Worm (Caenorhabditis elegans) whole organism, L1 larva: ENCODE measurements around the gene hil-1.

ENCODE experiments used
- C04F5.9 ChIP-seq: sonication (generic microtip); optimal IDR thresholded peaks from 2 replicates; lab custom pipeline; 2016; ENCODE audit warnings: missing genetic modification characterization, missing compliant biosample characterization
- C16A3.4 ChIP-seq: fragments of 150-350 bp; optimal IDR thresholded peaks from 2 replicates; lab custom pipeline; 2014; ENCODE audit warnings: missing biosample characterization, missing genetic modification characterization
- C34B4.2 ChIP-seq: sonication (generic microtip); optimal IDR thresholded peaks from 2 replicates; lab custom pipeline; 2017; ENCODE audit warnings: mild to moderate bottlenecking, missing genetic modification characterization, missing compliant biosample characterization
- F16B12.6 ChIP-seq: fragments of 150-350 bp; optimal IDR thresholded peaks from 2 replicates; lab custom pipeline; 2014; ENCODE audit warnings: missing biosample characterization, missing genetic modification characterization
- aha-1 ChIP-seq: fragments of 150-350 bp; optimal IDR thresholded peaks from 2 replicates; lab custom pipeline; 2014; ENCODE audit warnings: missing biosample characterization, missing genetic modification characterization
- alr-1 ChIP-seq: fragments of 200-800 bp; sonication (Bioruptor generic); optimal IDR thresholded peaks from 2 replicates; lab custom pipeline; 2018; ENCODE audit warnings: borderline replicate concordance, mild to moderate bottlenecking, missing genetic modification characterization, missing compliant biosample characterization
- aly-2 ChIP-seq: fragments of 150-350 bp; optimal IDR thresholded peaks from 2 replicates; lab custom pipeline; 2014; ENCODE audit warnings: missing biosample characterization, missing genetic modification characterization
- ama-1 ChIP-seq: fragments of 150-350 bp; optimal IDR thresholded peaks from 2 replicates; lab custom pipeline; 2014
- blmp-1 ChIP-seq: fragments of 150-350 bp; optimal IDR thresholded peaks from 2 replicates; lab custom pipeline; 2014; ENCODE audit warnings: missing biosample characterization, missing genetic modification characterization
- ceh-63 ChIP-seq: fragments of 200-800 bp; sonication (Bioruptor generic); optimal IDR thresholded peaks from 2 replicates; lab custom pipeline; 2018; ENCODE audit warnings: mild to moderate bottlenecking, missing genetic modification characterization, missing compliant biosample characterization
- ceh-8 ChIP-seq: fragments of 200-800 bp; sonication (Bioruptor generic); optimal IDR thresholded peaks from 2 replicates; lab custom pipeline; 2018; ENCODE audit warnings: mild to moderate bottlenecking, missing genetic modification characterization, moderate library complexity, missing compliant biosample characterization
- ceh-82 ChIP-seq, 3 experiments: fragments of 150-350 bp in 1 of 3; sonication (generic microtip) in 2 of 3; optimal IDR thresholded peaks; 2 replicates each; lab custom pipeline; 2014 to 2017; ENCODE audit warnings: missing biosample characterization in 3 of 3, missing genetic modification characterization in 3 of 3
- ceh-88 ChIP-seq: fragments of 200-800 bp; sonication (Bioruptor generic); IDR thresholded peaks from 2 replicates; pipeline ENCODE4 v1.3.6; 2022; ENCODE audit warnings: missing genetic modification characterization, missing compliant biosample characterization
- ceh-90 ChIP-seq: sonication (generic microtip); optimal IDR thresholded peaks from 2 replicates; lab custom pipeline; 2016; ENCODE audit warnings: missing genetic modification characterization, missing compliant biosample characterization
- ces-1 ChIP-seq: fragments of 150-350 bp; optimal IDR thresholded peaks from 2 replicates; lab custom pipeline; 2014; ENCODE audit warnings: missing biosample characterization, missing genetic modification reagents, missing genetic modification characterization
- elt-2 ChIP-seq: sonication (generic microtip); optimal IDR thresholded peaks from 2 replicates; lab custom pipeline; 2016; ENCODE audit warnings: missing genetic modification characterization, mild to moderate bottlenecking, inconsistent platforms, missing compliant biosample characterization, missing genetic modification reagents
- elt-3 ChIP-seq, 6 experiments: fragments of 150-350 bp in 1 of 6; sonication (generic microtip); optimal IDR thresholded peaks; 2 replicates each; lab custom pipeline; 2017 to 2018; ENCODE audit warnings: missing biosample characterization in 6 of 6, missing genetic modification characterization in 6 of 6, inconsistent platforms in 1 of 6
- fkh-10 ChIP-seq: sonication (generic microtip); optimal IDR thresholded peaks from 2 replicates; lab custom pipeline; 2017; ENCODE audit warnings: missing biosample characterization, missing genetic modification reagents, missing genetic modification characterization
- fkh-4 ChIP-seq: sonication (generic microtip); optimal IDR thresholded peaks from 2 replicates; lab custom pipeline; 2016; ENCODE audit warnings: missing compliant biosample characterization, missing genetic modification characterization, borderline replicate concordance
- fkh-8 ChIP-seq: sonication (generic microtip); optimal IDR thresholded peaks from 2 replicates; lab custom pipeline; 2016; ENCODE audit warnings: mild to moderate bottlenecking, missing genetic modification characterization, missing compliant biosample characterization
- grh-1 ChIP-seq: fragments of 200-800 bp; sonication (Bioruptor generic); IDR thresholded peaks from 2 replicates; pipeline ENCODE4 v1.3.6; 2022; ENCODE audit warnings: missing genetic modification reagents, missing genetic modification characterization, missing compliant biosample characterization
- hlh-4 ChIP-seq: sonication (generic microtip); optimal IDR thresholded peaks from 2 replicates; lab custom pipeline; 2016; ENCODE audit warnings: mild to moderate bottlenecking, missing genetic modification characterization, missing compliant biosample characterization
- hpl-2 ChIP-seq: fragments of 150-350 bp; optimal IDR thresholded peaks from 2 replicates; lab custom pipeline; 2014; ENCODE audit warnings: missing biosample characterization, missing genetic modification reagents, missing genetic modification characterization
- irx-1 ChIP-seq: sonication (generic microtip); optimal IDR thresholded peaks from 2 replicates; lab custom pipeline; 2016; ENCODE audit warnings: missing genetic modification characterization, missing compliant biosample characterization
- isw-1 ChIP-seq: fragments of 200-800 bp; sonication (Bioruptor generic); IDR thresholded peaks from 2 replicates; pipeline ENCODE4 v1.3.6; 2022; ENCODE audit warnings: missing genetic modification characterization, missing compliant biosample characterization
- jun-1 ChIP-seq: fragments of 150-350 bp; optimal IDR thresholded peaks from 2 replicates; lab custom pipeline; 2014; ENCODE audit warnings: missing biosample characterization, missing genetic modification reagents, missing genetic modification characterization
- lin-13 ChIP-seq: fragments of 150-350 bp; optimal IDR thresholded peaks from 2 replicates; lab custom pipeline; 2014; ENCODE audit warnings: missing biosample characterization, missing genetic modification reagents, missing genetic modification characterization
- lin-39 ChIP-seq: fragments of 150-350 bp; optimal IDR thresholded peaks from 2 replicates; lab custom pipeline; 2014; ENCODE audit warnings: missing biosample characterization, missing genetic modification reagents, missing genetic modification characterization
- lir-3 ChIP-seq: sonication (generic microtip); optimal IDR thresholded peaks from 2 replicates; lab custom pipeline; 2016; ENCODE audit warnings: mild to moderate bottlenecking, missing genetic modification characterization, moderate library complexity, missing compliant biosample characterization; ENCODE audit not compliant: poor library complexity
- lsy-2 ChIP-seq, 2 experiments: fragments of 150-350 bp; optimal IDR thresholded peaks; 2 replicates each; lab custom pipeline; 2014; ENCODE audit warnings: missing biosample characterization in 2 of 2, missing genetic modification characterization in 2 of 2
- mab-9 ChIP-seq: fragments of 200-800 bp; sonication (Bioruptor generic); IDR thresholded peaks from 2 replicates; pipeline ENCODE4 v1.3.6; 2022; ENCODE audit warnings: missing genetic modification reagents, missing genetic modification characterization, missing compliant biosample characterization
- mdl-1 ChIP-seq, 2 experiments: fragments of 150-350 bp; optimal IDR thresholded peaks; 2 replicates each; lab custom pipeline; 2014 to 2017; ENCODE audit warnings: missing biosample characterization in 2 of 2, missing genetic modification characterization in 2 of 2, inconsistent platforms in 1 of 2
- mep-1 ChIP-seq: fragments of 150-350 bp; optimal IDR thresholded peaks from 2 replicates; lab custom pipeline; 2014; ENCODE audit warnings: missing biosample characterization, missing genetic modification characterization
- nhr-11 ChIP-seq: fragments of 150-350 bp; optimal IDR thresholded peaks from 2 replicates; lab custom pipeline; 2014; ENCODE audit warnings: missing biosample characterization, missing genetic modification characterization
- nhr-12 ChIP-seq: sonication (generic microtip); optimal IDR thresholded peaks from 2 replicates; lab custom pipeline; 2017; ENCODE audit warnings: missing biosample characterization, missing genetic modification characterization
- nhr-237 ChIP-seq: fragments of 150-350 bp; optimal IDR thresholded peaks from 2 replicates; lab custom pipeline; 2014; ENCODE audit warnings: missing biosample characterization, missing genetic modification characterization
- nhr-47 ChIP-seq: sonication (generic microtip); optimal IDR thresholded peaks from 2 replicates; lab custom pipeline; 2016; ENCODE audit warnings: mild to moderate bottlenecking, missing genetic modification characterization, moderate library complexity, missing compliant biosample characterization
- nhr-76 ChIP-seq: sonication (generic microtip); optimal IDR thresholded peaks from 2 replicates; lab custom pipeline; 2017; ENCODE audit warnings: missing biosample characterization, missing genetic modification characterization
- nhr-77 ChIP-seq: fragments of 150-350 bp; optimal IDR thresholded peaks from 2 replicates; lab custom pipeline; 2014; ENCODE audit warnings: missing biosample characterization, missing genetic modification characterization
- nhr-85 ChIP-seq: sonication (generic microtip); peaks from one replicate; lab custom pipeline; 2016; ENCODE audit warnings: missing genetic modification characterization, inconsistent platforms, missing compliant biosample characterization
- nhr-90 ChIP-seq: sonication (generic microtip); optimal IDR thresholded peaks from 2 replicates; lab custom pipeline; 2016; ENCODE audit warnings: mild to moderate bottlenecking, missing genetic modification characterization, missing compliant biosample characterization; ENCODE audit not compliant: poor library complexity
- pag-3 ChIP-seq: sonication (generic microtip); optimal IDR thresholded peaks from 2 replicates; lab custom pipeline; 2017; ENCODE audit warnings: missing genetic modification characterization, mild to moderate bottlenecking, missing compliant biosample characterization, antibody characterized with exemption, borderline replicate concordance; ENCODE audit not compliant: insufficient read depth
- pax-3 ChIP-seq: fragments of 200-800 bp; sonication (Bioruptor generic); optimal IDR thresholded peaks from 2 replicates; lab custom pipeline; 2018; ENCODE audit warnings: mild to moderate bottlenecking, missing genetic modification characterization, moderate library complexity, missing compliant biosample characterization
- skn-1 ChIP-seq: fragments of 150-350 bp; optimal IDR thresholded peaks from 2 replicates; lab custom pipeline; 2014; ENCODE audit warnings: missing biosample characterization, missing genetic modification characterization
- snpc-4 ChIP-seq: fragments of 150-350 bp; optimal IDR thresholded peaks from 2 replicates; lab custom pipeline; 2014; ENCODE audit warnings: missing biosample characterization, missing genetic modification characterization
- sptf-1 ChIP-seq: fragments of 150-350 bp; optimal IDR thresholded peaks from 2 replicates; lab custom pipeline; 2014; ENCODE audit warnings: missing biosample characterization, missing genetic modification characterization
- tbx-2 ChIP-seq: sonication (generic microtip); optimal IDR thresholded peaks from 2 replicates; lab custom pipeline; 2016; ENCODE audit warnings: missing genetic modification characterization, missing compliant biosample characterization
- unc-62 ChIP-seq: fragments of 150-350 bp; optimal IDR thresholded peaks from 2 replicates; lab custom pipeline; 2014; ENCODE audit warnings: missing biosample characterization, missing genetic modification reagents, missing genetic modification characterization
- unc-98 ChIP-seq: fragments of 200-800 bp; sonication (Bioruptor generic); IDR thresholded peaks from 2 replicates; pipeline ENCODE4 v1.3.6; 2022; ENCODE audit warnings: missing genetic modification characterization, missing compliant biosample characterization
- xbp-1 ChIP-seq: sonication (generic microtip); optimal IDR thresholded peaks from 2 replicates; lab custom pipeline; 2016; ENCODE audit warnings: missing genetic modification characterization, missing compliant biosample characterization
- zag-1 ChIP-seq: fragments of 150-350 bp; optimal IDR thresholded peaks from 2 replicates; lab custom pipeline; 2014; ENCODE audit warnings: missing biosample characterization, missing genetic modification characterization
- zip-4 ChIP-seq: fragments of 200-800 bp; sonication (Bioruptor generic); optimal IDR thresholded peaks from 2 replicates; lab custom pipeline; 2018; ENCODE audit warnings: mild to moderate bottlenecking, missing genetic modification characterization, moderate library complexity, missing compliant biosample characterization
- ztf-11 ChIP-seq, 2 experiments: sonication (generic microtip); optimal IDR thresholded peaks; 2 replicates each; lab custom pipeline; 2016 to 2017; ENCODE audit warnings: missing genetic modification characterization in 2 of 2, missing biosample characterization in 1 of 2, missing compliant biosample characterization in 1 of 2
- ztf-4 ChIP-seq: fragments of 150-350 bp; optimal IDR thresholded peaks from 2 replicates; lab custom pipeline; 2014; ENCODE audit warnings: missing biosample characterization, missing genetic modification characterization

hil-1 gene

ce11 chrV:14990843-14991242 lies 41.3 kb downstream of the hil-1 start, which contains the start of the genes cdt-2 and T01C3.2:
cdt-2 (minus strand) TSS chrV:14991126.
T01C3.2 (plus strand) TSS chrV:14991168.
- TF ChIP-seq nhr-11 (tag; lab: Kevin White, UChicago): no peak
- TF ChIP-seq mab-9 (GFP tag; lab: Robert Waterston, UW): no peak
- TF ChIP-seq lsy-2 (tag; optimal IDR thresholded peaks at IDR 0.05; lab: Kevin White, UChicago): peak; percentile 53 to 74
- peak; percentile 33 for TF ChIP-seq xbp-1
- no peak for TF ChIP-seq snpc-4
- TF ChIP-seq ceh-88: no peak
- TF ChIP-seq zip-4 (GFP tag; lab: Kevin White, UChicago): no peak
- peak in 2 of 3 experiments; percentile 29 to 44 for TF ChIP-seq ceh-82 (tag; optimal IDR thresholded peaks at IDR 0.05; lab: Kevin White, UChicago)
- TF ChIP-seq nhr-237: no peak
- no peak for TF ChIP-seq C34B4.2 (tag; lab: Kevin White, UChicago)
- no peak for TF ChIP-seq elt-2 (tag; lab: Kevin White, UChicago)
- no peak for TF ChIP-seq irx-1 (tag; lab: Kevin White, UChicago)
- TF ChIP-seq blmp-1: no peak
- peak; percentile 17 for TF ChIP-seq F16B12.6 (tag; lab: Kevin White, UChicago)
- no peak for TF ChIP-seq pax-3 (tag; lab: Kevin White, UChicago)
- TF ChIP-seq C16A3.4 (tag; lab: Kevin White, UChicago): peak; percentile 18
- TF ChIP-seq aly-2 (tag; lab: Kevin White, UChicago): no peak
- TF ChIP-seq ceh-63 (GFP tag; lab: Kevin White, UChicago): no peak
- no peak for TF ChIP-seq fkh-10
- no peak for TF ChIP-seq jun-1 (tag; lab: Kevin White, UChicago)
- TF ChIP-seq ceh-8 (GFP tag; lab: Kevin White, UChicago): no peak
- TF ChIP-seq alr-1 (tag; lab: Kevin White, UChicago): no peak
- no peak for TF ChIP-seq nhr-77
- no peak for TF ChIP-seq ceh-90
- TF ChIP-seq fkh-8 (tag; lab: Kevin White, UChicago): no peak
- TF ChIP-seq grh-1 (GFP tag; lab: Robert Waterston, UW): no peak
- TF ChIP-seq nhr-76: no peak
- no peak for TF ChIP-seq ces-1 (GFP tag; lab: Kevin White, UChicago)
- no peak for TF ChIP-seq fkh-4 (tag; lab: Kevin White, UChicago)
- no peak for TF ChIP-seq lin-39 (tag; lab: Kevin White, UChicago)
- TF ChIP-seq lin-13: no peak
- no peak for TF ChIP-seq lir-3 (tag; lab: Kevin White, UChicago)
- TF ChIP-seq skn-1 (tag; lab: Kevin White, UChicago): peak; percentile 23
- TF ChIP-seq aha-1: no peak
- no peak for TF ChIP-seq zag-1 (tag; lab: Kevin White, UChicago)
- no peak for TF ChIP-seq ztf-4
- TF ChIP-seq unc-98: no peak
- TF ChIP-seq elt-3 (tag; optimal IDR thresholded peaks at IDR 0.05; lab: Kevin White, UChicago): peak in 1 of 6 experiments; percentile 7
- TF ChIP-seq pag-3: no peak
- TF ChIP-seq ztf-11 (tag; optimal IDR thresholded peaks at IDR 0.05; lab: Kevin White, UChicago): no peak
- no peak for TF ChIP-seq C04F5.9 (tag; lab: Kevin White, UChicago)
- peak; percentile 4 for TF ChIP-seq nhr-85 (tag; lab: Kevin White, UChicago)
- TF ChIP-seq sptf-1: no peak
- no peak for TF ChIP-seq hpl-2 (GFP tag; lab: Kevin White, UChicago)
- TF ChIP-seq nhr-12: no peak
- TF ChIP-seq mdl-1 (tag; optimal IDR thresholded peaks at IDR 0.05; lab: Kevin White, UChicago): no peak
- no peak for TF ChIP-seq hlh-4 (tag; lab: Kevin White, UChicago)
- TF ChIP-seq unc-62: no peak
- TF ChIP-seq tbx-2 (tag; lab: Kevin White, UChicago): peak; percentile 22
- peak; percentile 16 for TF ChIP-seq nhr-90 (tag; lab: Kevin White, UChicago)
- peak; percentile 48 for TF ChIP-seq nhr-47 (tag; lab: Kevin White, UChicago)
- TF ChIP-seq mep-1 (tag; lab: Kevin White, UChicago): no peak
- TF ChIP-seq ama-1 (lab: Kevin White, UChicago): no peak
- TF ChIP-seq isw-1 (GFP tag; lab: Robert Waterston, UW): no peak; the same call in 1 of the 2 replicates
